Worm (Caenorhabditis elegans): Measurements from ENCODE around the gene R13A1.1.
A peak's percentile ranks its signal among the peaks of the same experiment; 100 is the strongest.
"Not testable (repeated sequence)": the region's sequence is repeated elsewhere in the genome, so short reads cannot be mapped to it uniquely, and the experiment has no call there.

The R13A1.1 gene

DNA sequence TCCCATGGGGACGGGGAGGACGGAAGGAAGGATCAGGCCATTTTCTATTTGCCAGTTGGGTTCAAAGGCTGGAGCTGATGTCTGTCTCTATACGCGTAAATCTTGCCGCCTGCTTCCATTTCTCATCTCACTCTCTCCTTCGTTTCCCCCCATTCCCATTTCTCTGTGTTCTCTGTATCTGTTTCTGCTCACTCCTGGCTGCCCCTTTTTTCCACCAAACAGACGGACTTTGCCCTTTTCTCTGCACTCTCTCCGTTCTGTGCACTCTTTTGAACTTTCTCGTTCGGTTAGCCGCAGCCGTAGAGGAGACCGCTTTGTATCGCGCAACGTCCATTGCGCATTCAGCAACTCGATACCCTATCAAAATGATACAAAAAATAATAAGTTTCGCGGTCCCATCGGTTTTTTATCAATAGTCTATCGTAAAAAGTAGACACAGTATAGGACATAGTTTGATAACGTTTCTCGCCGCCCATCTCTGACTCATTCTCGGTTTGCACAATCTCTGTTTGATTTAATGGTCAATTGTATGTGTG is 15.6 kb downstream of the R13A1.1 start:
- peak; percentile 58 for TF ChIP-seq cog-1 (tag; optimal IDR thresholded peaks at IDR 0.05)
- TF ChIP-seq T22C8.4 (GFP tag; IDR thresholded peaks at IDR 0.05) = no peak
- no peak for TF ChIP-seq ztf-29 (GFP tag; IDR thresholded peaks at IDR 0.05)
- TF ChIP-seq klf-2 (GFP tag; conservative IDR thresholded peaks at IDR 0.05) = no peak
- TF ChIP-seq ztf-23 (GFP tag; IDR thresholded peaks at IDR 0.05) = peak; percentile 55; the same call in 1 of the 2 replicates
- peak; percentile 68 for TF ChIP-seq flt-1 (GFP tag; IDR thresholded peaks at IDR 0.05)
- no peak for TF ChIP-seq ref-1 (GFP tag; conservative IDR thresholded peaks at IDR 0.05)
- TF ChIP-seq med-1 (GFP tag; optimal IDR thresholded peaks at IDR 0.05; ENCODE audit: insufficient read depth) = no peak
- TF ChIP-seq tab-1 (GFP tag; IDR thresholded peaks at IDR 0.05) = 0 out of 2 replicates have a peak, but pooled peaks have one; percentile 52

DNA sequence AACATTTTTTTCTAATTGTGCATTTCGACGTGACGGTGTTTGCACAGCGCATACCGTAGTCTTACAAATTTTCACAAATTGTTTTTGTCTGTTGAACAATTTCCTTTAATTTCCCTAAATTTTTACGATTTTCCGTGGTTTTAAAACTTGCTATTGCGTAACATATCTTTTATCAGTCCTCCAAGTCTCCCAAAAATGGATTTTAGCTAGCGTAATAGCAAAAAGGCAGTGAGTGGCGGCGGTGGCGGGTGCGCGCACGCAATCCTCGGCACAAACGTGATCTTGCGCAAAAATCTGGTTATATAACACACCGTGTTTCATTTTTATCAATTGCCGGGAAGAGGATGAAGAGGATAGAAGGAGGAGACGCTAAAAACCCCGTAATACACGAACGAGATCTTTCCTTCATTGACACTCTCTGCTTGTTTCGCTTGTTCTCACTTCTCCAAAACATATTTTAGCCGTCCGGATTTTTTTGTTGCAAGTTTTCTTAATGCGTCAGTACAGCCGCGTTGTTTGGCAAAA is 16.5 kb downstream of the R13A1.1 start:
- TF ChIP-seq flt-1 (GFP tag; IDR thresholded peaks at IDR 0.05) = no peak
- no peak for TF ChIP-seq ztf-23 (GFP tag; IDR thresholded peaks at IDR 0.05)
- no peak for TF ChIP-seq med-1 (GFP tag; optimal IDR thresholded peaks at IDR 0.05; ENCODE audit: insufficient read depth)
- TF ChIP-seq klf-2 (GFP tag; conservative IDR thresholded peaks at IDR 0.05) = no peak
- TF ChIP-seq cog-1 (tag; optimal IDR thresholded peaks at IDR 0.05) = no peak
- no peak for TF ChIP-seq ref-1 (GFP tag; conservative IDR thresholded peaks at IDR 0.05)
- no peak for TF ChIP-seq ztf-29 (GFP tag; IDR thresholded peaks at IDR 0.05)
- TF ChIP-seq T22C8.4 (GFP tag; IDR thresholded peaks at IDR 0.05) = no peak
- no peak for TF ChIP-seq tab-1 (GFP tag; IDR thresholded peaks at IDR 0.05)

DNA sequence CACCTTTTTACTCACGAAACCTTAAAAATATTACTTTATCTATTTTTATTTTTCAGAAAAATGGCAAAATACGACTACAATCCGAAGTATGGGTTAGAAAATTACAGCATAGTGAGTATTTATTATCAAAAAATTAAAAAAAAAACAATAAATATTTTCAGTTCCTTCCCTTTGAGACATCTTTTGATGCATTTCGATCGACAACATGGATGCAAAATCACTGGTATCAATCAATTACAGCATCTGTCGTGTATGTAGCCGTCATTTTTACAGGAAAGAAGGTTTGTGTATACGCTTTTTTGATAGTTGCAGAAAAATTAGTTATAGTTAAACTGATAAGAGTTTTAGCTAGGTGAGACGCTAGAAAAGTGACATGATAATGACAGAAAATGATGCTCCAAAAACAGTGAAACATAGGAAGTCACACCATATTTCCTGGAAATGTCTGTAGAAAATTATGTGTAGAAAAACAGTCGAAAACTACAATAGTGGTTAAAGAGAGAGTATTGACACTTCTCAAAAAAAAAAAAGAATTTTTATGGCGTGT is 17.9 kb downstream of the R13A1.1 start, which contains the start of gene elo-3:
elo-3 (plus strand) TSS at position 51 of the 547 bp plus-strand sequence.
- TF ChIP-seq flt-1 (GFP tag; IDR thresholded peaks at IDR 0.05) = no peak
- no peak for TF ChIP-seq ztf-23 (GFP tag; IDR thresholded peaks at IDR 0.05)
- TF ChIP-seq med-1 (GFP tag; optimal IDR thresholded peaks at IDR 0.05; ENCODE audit: insufficient read depth) = no peak
- no peak for TF ChIP-seq cog-1 (tag; optimal IDR thresholded peaks at IDR 0.05)
- no peak for TF ChIP-seq T22C8.4 (GFP tag; IDR thresholded peaks at IDR 0.05)
- no peak for TF ChIP-seq ref-1 (GFP tag; conservative IDR thresholded peaks at IDR 0.05)
- TF ChIP-seq klf-2 (GFP tag; conservative IDR thresholded peaks at IDR 0.05) = no peak
- TF ChIP-seq tab-1 (GFP tag; IDR thresholded peaks at IDR 0.05) = no peak
- TF ChIP-seq ztf-29 (GFP tag; IDR thresholded peaks at IDR 0.05) = no peak

DNA sequence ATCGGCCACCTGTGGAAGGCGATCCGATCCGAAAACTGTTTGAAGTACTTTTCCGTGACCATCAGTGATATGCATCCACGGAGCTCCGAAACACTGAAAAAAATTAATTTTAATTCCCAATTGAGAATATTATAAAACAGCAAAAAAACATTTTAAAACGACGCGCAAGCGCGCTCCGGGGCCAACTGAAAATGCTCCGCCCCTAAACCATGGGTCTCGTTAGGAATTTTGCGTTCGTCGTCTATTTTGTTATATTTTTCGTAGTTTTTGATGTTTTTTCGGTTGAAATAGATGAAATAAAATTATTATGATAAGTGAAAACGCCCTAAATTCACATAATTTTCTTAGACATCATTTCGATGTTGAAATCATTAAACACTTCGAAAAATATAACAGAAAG is 20.7 kb downstream of the R13A1.1 start:
- no peak for TF ChIP-seq flt-1 (GFP tag; IDR thresholded peaks at IDR 0.05)
- TF ChIP-seq klf-2 (GFP tag; conservative IDR thresholded peaks at IDR 0.05) = no peak
- TF ChIP-seq ref-1 (GFP tag; conservative IDR thresholded peaks at IDR 0.05) = no peak
- TF ChIP-seq med-1 (GFP tag; optimal IDR thresholded peaks at IDR 0.05; ENCODE audit: insufficient read depth) = no peak
- no peak for TF ChIP-seq T22C8.4 (GFP tag; IDR thresholded peaks at IDR 0.05)
- TF ChIP-seq ztf-29 (GFP tag; IDR thresholded peaks at IDR 0.05) = no peak
- TF ChIP-seq ztf-23 (GFP tag; IDR thresholded peaks at IDR 0.05) = no peak
- no peak for TF ChIP-seq tab-1 (GFP tag; IDR thresholded peaks at IDR 0.05)
- no peak for TF ChIP-seq cog-1 (tag; optimal IDR thresholded peaks at IDR 0.05)

DNA sequence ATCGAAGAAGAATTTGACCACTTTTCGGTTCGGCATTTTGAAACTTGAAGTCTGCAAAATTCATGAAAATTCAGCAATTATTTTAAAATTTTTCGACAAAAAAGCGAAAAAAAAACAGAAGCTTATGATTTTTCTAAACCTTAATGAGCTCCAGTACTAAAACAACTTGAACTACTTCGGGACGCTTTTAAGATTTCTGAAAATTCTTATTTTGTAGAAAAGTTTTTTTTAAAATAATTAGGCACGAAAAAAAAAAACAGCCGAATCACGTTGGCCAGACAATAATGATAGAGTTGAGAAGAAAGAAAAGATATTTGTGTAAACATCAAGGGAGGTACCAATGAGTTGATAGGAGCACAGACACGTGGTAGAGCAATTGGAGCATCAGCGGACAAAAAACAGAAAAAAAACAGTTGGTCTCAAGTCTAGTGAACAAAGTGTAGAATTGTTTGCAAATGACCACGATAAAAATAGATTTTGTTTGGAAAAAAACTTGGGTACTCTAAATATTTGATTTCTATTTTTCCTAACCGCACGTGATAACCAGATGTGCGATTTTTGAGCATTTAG is 22.5 kb downstream of the R13A1.1 start, which contains the start of gene gstk-2:
gstk-2 (minus strand) TSS at position 51 of the 570 bp plus-strand sequence.
- TF ChIP-seq ztf-23 (GFP tag; IDR thresholded peaks at IDR 0.05) (no peak), klf-2 (GFP tag; conservative IDR thresholded peaks at IDR 0.05) (no peak), ref-1 (GFP tag; conservative IDR thresholded peaks at IDR 0.05) (no peak), tab-1 (GFP tag; IDR thresholded peaks at IDR 0.05) (no peak), cog-1 (tag; optimal IDR thresholded peaks at IDR 0.05) (no peak), flt-1 (GFP tag; IDR thresholded peaks at IDR 0.05) (no peak), med-1 (GFP tag; optimal IDR thresholded peaks at IDR 0.05; ENCODE audit: insufficient read depth) (no peak), T22C8.4 (GFP tag; IDR thresholded peaks at IDR 0.05) (no peak), ztf-29 (GFP tag; IDR thresholded peaks at IDR 0.05) (no peak)

DNA sequence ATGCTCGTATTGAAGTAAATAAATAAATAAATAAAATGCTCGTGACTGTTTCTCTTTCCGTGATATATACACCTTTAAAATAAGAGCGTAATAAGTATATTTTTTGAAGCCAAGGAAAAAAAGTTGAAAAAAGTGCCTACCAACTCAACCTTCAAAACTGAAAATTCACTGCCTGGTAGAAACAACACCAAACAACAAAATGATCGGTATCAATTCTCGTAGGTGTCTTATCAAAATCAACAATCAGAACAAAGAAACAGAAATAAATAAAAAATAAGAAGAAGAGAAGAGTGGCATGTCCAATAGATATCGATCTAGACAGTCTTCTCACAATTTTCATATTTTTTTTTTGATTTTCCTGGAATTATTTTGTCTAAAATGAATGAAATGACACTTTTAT is 24.1 kb downstream of the R13A1.1 start, which contains the start of gene afmd-1:
afmd-1 (plus strand) TSS at position 316 of the 400 bp plus-strand sequence.
- TF ChIP-seq ref-1 (GFP tag; conservative IDR thresholded peaks at IDR 0.05) (no peak), tab-1 (GFP tag; IDR thresholded peaks at IDR 0.05) (no peak), klf-2 (GFP tag; conservative IDR thresholded peaks at IDR 0.05) (no peak), cog-1 (tag; optimal IDR thresholded peaks at IDR 0.05) (no peak), ztf-29 (GFP tag; IDR thresholded peaks at IDR 0.05) (no peak), med-1 (GFP tag; optimal IDR thresholded peaks at IDR 0.05; ENCODE audit: insufficient read depth) (no peak), ztf-23 (GFP tag; IDR thresholded peaks at IDR 0.05) (no peak)

DNA sequence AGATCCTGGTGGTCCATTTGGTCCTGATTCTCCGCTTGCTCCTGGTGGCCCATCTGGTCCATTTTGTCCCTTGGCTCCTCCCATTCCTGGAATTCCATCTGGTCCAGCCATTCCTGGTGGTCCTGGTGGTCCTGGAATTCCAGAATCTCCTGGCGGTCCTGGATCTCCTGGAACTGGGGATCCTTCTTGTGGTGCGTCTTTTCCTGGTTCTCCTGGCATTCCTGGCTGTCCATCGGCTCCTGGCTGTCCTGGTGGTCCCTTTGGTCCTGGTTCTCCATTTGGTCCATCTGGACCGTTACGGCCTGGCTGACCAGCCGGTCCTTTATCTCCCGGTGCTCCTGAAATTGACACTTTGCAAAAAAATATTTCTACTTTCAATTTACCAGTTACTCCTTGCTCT is 25.8 kb downstream of the R13A1.1 start:
- TF ChIP-seq ztf-29 (GFP tag; IDR thresholded peaks at IDR 0.05) = no peak
- TF ChIP-seq flt-1 (GFP tag; IDR thresholded peaks at IDR 0.05) = no peak
- no peak for TF ChIP-seq cog-1 (tag; optimal IDR thresholded peaks at IDR 0.05)
- TF ChIP-seq T22C8.4 (GFP tag; IDR thresholded peaks at IDR 0.05) = no peak
- no peak for TF ChIP-seq med-1 (GFP tag; optimal IDR thresholded peaks at IDR 0.05; ENCODE audit: insufficient read depth)

DNA sequence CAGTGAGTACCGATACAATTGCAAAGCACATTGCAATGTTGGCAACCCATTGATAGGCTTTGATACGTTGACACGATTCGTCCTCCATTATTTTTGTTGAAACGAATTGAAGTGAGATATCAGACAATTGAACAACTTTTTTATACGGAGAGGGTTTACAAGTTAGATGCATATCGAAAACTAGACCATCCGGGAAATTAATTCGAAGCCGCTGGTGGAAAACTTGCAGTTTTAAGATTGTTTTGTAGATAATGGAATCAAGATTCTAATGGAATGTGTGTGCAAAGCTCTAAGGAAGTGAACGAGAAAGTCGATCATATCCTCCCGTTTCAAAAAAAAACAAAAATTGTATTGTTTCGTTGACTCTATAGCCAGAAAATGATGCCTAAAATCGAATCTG is 26.7 kb downstream of the R13A1.1 start, which contains the start of gene col-114:
col-114 (minus strand) TSS at position 101 of the 400 bp plus-strand sequence.
- TF ChIP-seq ztf-29 (GFP tag; IDR thresholded peaks at IDR 0.05) (no peak), klf-2 (GFP tag; conservative IDR thresholded peaks at IDR 0.05) (no peak)

DNA sequence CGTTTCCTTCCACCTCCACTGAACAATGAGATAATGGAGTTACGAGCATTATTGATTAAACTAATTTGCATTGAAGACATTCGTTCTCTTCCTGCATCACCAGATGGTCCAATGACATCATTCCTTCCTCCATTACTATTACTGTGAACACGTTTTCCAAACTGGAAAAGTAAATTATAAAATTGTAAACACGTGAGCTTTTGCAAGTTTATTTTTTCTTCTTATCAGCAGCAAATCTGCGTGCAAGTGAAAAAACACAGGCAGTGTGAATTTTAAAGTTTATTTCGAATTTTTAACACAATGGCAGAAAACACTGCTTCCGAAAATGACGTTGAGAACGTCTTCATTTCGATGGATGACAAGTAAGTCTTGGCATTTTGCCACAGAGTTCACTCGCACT is 27.4 kb downstream of the R13A1.1 start, which contains the start of gene D2024.1:
D2024.1 (plus strand) TSS at position 301 of the 400 bp plus-strand sequence.
- not testable (repeated sequence) for TF ChIP-seq ref-1 (GFP tag; conservative IDR thresholded peaks at IDR 0.05); cog-1 (tag; optimal IDR thresholded peaks at IDR 0.05); ztf-23 (GFP tag; IDR thresholded peaks at IDR 0.05)

All from whole organism, midembryonic.